Worm (Caenorhabditis elegans) whole organism, L4/young adult: ENCODE measurements around the gene K04B12.2.

Source experiments
- W03F9.2 ChIP-seq: fragments of 150-350 bp; optimal IDR thresholded peaks from 2 replicates; lab custom pipeline; 2014; ENCODE audit warnings: missing biosample characterization, missing genetic modification characterization
- dao-5 ChIP-seq: sonication (generic microtip); optimal IDR thresholded peaks from 2 replicates; lab custom pipeline; 2016; ENCODE audit warnings: missing genotype, missing genetic modification characterization, moderate library complexity, missing compliant biosample characterization
- him-1 ChIP-seq: sonication (generic microtip); optimal IDR thresholded peaks from 2 replicates; lab custom pipeline; 2016; ENCODE audit warnings: missing genotype, missing genetic modification reagents, missing genetic modification characterization, missing compliant biosample characterization

ce11 chrII:14404266-14404665 lies 33.5 kb downstream of the K04B12.2 start:
- no peak for TF ChIP-seq him-1 (tag; lab: Kevin White, UChicago)
- TF ChIP-seq W03F9.2 (tag; lab: Kevin White, UChicago), result no peak
- no peak for TF ChIP-seq dao-5 (tag; lab: Kevin White, UChicago)
